Worm (Caenorhabditis elegans) whole organism, L2 larva: ENCODE data around the gene Y70G10A.3.

Experiments used
- ceh-16 ChIP-seq: fragments of 150-350 bp; optimal IDR thresholded peaks from 2 replicates; lab custom pipeline; 2014; ENCODE audit warnings: missing biosample characterization, missing genetic modification characterization
- mab-5 ChIP-seq: fragments of 150-350 bp; optimal IDR thresholded peaks from 2 replicates; lab custom pipeline; 2014; ENCODE audit warnings: missing biosample characterization, missing genetic modification characterization
- nhr-21 ChIP-seq: fragments of 150-350 bp; optimal IDR thresholded peaks from 2 replicates; lab custom pipeline; 2014; ENCODE audit warnings: missing biosample characterization, missing genetic modification characterization
- nhr-77 ChIP-seq: fragments of 150-350 bp; optimal IDR thresholded peaks from 2 replicates; lab custom pipeline; 2014; ENCODE audit warnings: missing biosample characterization, missing genetic modification characterization
- skn-1 ChIP-seq: sonication (generic microtip); optimal IDR thresholded peaks from 2 replicates; lab custom pipeline; 2017; ENCODE audit warnings: missing biosample characterization, missing genetic modification characterization

DNA sequence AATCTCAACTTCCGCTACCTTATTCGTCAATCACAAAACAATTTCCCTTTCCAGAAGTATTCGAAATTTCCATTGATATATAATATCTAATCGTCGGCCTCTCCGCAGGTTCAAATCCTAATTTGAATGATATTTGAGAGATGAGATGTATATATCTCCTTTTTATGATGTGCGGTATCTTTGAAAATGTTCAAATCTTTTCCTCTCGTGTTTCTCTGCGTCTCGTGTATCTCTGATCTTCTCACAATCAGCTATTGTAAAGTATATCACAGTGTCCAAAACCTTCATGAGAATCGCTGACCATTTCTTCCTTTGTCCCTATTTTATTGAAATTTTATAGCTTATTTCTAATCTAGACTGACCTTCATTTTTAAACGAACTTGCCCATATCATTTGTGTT is 50.9 kb downstream of the Y70G10A.3 start:
- no peak for TF ChIP-seq mab-5 (tag; lab: Kevin White, UChicago)
- TF ChIP-seq nhr-77 (tag; lab: Kevin White, UChicago): no peak
- TF ChIP-seq nhr-21 (tag; lab: Kevin White, UChicago): no peak
- no peak for TF ChIP-seq ceh-16 (tag; lab: Kevin White, UChicago)
- no peak for TF ChIP-seq skn-1 (tag; lab: Kevin White, UChicago)
